Worm (Caenorhabditis elegans) whole organism, L4/young adult: Measurements from ENCODE around the gene F38E1.10.

ENCODE experiments used
- W03F9.2 ChIP-seq: fragments of 150-350 bp; optimal IDR thresholded peaks from 2 replicates; lab custom pipeline; 2014; ENCODE audit warnings: missing biosample characterization, missing genetic modification characterization
- dao-5 ChIP-seq: sonication (generic microtip); optimal IDR thresholded peaks from 2 replicates; lab custom pipeline; 2016; ENCODE audit warnings: missing genotype, missing genetic modification characterization, moderate library complexity, missing compliant biosample characterization
- him-1 ChIP-seq: sonication (generic microtip); optimal IDR thresholded peaks from 2 replicates; lab custom pipeline; 2016; ENCODE audit warnings: missing genotype, missing genetic modification reagents, missing genetic modification characterization, missing compliant biosample characterization

DNA sequence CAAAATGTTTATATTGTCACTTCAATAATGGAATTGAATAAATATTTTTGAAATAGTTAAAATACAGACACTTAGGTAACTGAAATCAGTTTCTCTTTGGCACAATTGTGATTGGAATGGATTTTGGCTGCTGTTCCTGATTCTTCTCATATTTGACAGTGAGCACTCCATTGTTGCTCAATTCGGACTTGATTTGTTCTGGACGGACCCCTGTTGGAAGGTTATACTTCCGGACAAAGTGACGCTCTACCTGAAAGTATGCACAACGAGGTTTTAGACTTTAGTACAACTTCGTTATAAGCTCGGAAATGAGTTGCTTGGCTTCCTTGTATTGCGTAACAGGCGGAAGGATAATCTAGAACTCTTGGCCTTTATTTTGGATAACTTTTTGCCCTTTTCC lies 9.5 kb upstream of the F38E1.10 start:
- TF ChIP-seq dao-5 (tag; lab: Kevin White, UChicago) (no peak), W03F9.2 (tag; lab: Kevin White, UChicago) (no peak), him-1 (no peak)
